Worm (Caenorhabditis elegans): ENCODE data around the gene vit-4.

Gene vit-4

DNA sequence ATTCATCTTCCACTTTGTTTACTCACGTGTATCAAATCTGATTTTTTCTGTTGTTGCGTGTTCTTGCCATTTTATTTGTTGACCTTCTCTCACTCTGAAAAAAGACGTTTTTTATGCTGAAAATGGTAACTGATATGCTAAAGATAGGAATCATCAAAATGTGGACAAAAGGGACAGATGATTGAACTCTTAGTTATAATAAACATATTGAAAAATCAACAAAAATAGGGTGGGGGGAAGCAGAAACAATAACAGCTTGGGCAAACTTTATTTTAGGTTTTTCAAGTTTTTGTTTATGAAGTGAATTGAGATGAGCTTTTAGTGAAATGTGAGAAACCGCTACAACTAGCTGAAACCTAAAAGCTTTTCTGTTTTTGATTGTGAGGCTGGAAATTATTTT, 30.8 kb downstream of the vit-4 start, which contains the start of gene F56B6.6:
F56B6.6 (minus strand) TSS at position 101 of the 400 bp plus-strand sequence.
- TF ChIP-seq hmg-11 (tag; optimal IDR thresholded peaks at IDR 0.05) (no peak), nhr-237 (tag; optimal IDR thresholded peaks at IDR 0.05) (no peak), lsy-12 (tag; optimal IDR thresholded peaks at IDR 0.05) (no peak), snpc-4 (tag; optimal IDR thresholded peaks at IDR 0.05) (no peak), fos-1 (tag; optimal IDR thresholded peaks at IDR 0.05) (no peak), ZK546.5 (tag; optimal IDR thresholded peaks at IDR 0.05) (no peak), ceh-82 (tag; optimal IDR thresholded peaks at IDR 0.05) (no peak), tbx-2 (tag; optimal IDR thresholded peaks at IDR 0.05) (no peak), unc-39 (tag; optimal IDR thresholded peaks at IDR 0.05) (no peak), nhr-76 (tag; optimal IDR thresholded peaks at IDR 0.05) (no peak), ztf-11 (tag; optimal IDR thresholded peaks at IDR 0.05) (no peak), R02D3.7 (tag; optimal IDR thresholded peaks at IDR 0.05) (no peak), ama-1 (optimal IDR thresholded peaks at IDR 0.05) (no peak), fkh-10 (GFP tag; optimal IDR thresholded peaks at IDR 0.05) (no peak), nhr-11 (tag; optimal IDR thresholded peaks at IDR 0.05) (no peak)

DNA sequence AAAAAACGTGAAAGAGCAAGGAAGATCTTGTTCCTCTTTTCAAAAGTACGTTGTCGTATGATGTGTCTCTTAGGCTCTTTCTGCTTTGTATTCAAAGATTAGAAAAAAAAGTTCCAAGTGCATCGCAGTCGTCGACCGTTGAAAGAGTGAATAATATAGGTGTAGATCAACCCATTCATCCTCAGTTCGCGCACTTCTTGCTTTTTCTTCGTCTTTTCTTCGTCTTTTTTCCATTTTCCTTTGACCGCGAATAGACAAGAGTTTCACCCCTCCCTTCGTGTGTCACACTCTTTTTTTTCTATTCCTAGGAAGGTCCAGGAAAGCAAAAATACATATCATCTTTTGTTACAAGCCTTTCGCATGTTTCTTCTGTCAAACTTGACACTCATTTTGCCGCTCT, 37.1 kb downstream of the vit-4 start:
- TF ChIP-seq mml-1 (tag; optimal IDR thresholded peaks at IDR 0.05) (no peak), nhr-23 (tag; optimal IDR thresholded peaks at IDR 0.05) (no peak), lin-39 (tag; optimal IDR thresholded peaks at IDR 0.05) (no peak), ceh-82 (tag; optimal IDR thresholded peaks at IDR 0.05) (no peak), sea-2 (GFP tag; optimal IDR thresholded peaks at IDR 0.05) (no peak), egl-27 (tag; optimal IDR thresholded peaks at IDR 0.05) (no peak)

DNA sequence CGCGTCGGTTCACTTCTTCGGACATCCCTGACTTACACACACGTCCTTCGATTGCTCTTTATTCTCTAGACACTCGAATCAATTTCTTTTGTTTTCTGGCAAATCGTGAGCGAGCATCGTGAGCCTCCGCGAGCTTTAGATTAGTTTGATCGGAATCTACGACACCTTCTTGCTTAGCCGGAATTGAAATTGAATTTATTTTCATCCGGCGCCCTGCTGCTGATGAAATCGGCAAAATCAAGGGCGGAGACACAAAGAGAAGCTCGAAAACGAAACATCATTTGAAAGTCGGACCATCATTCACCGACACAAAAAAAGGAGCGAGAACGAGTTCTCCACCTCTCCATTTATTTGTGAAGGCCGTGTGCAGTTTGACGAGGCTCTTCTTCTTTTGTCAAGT, 45.3 kb downstream of the vit-4 start, which contains the start of gene npr-16:
npr-16 (plus strand) TSS at position 301 of the 400 bp plus-strand sequence.
- TF ChIP-seq fkh-10 (GFP tag; optimal IDR thresholded peaks at IDR 0.05) = peak; percentile 55
- TF ChIP-seq ztf-11 (tag; optimal IDR thresholded peaks at IDR 0.05) = no peak
- TF ChIP-seq ztf-4 (tag; optimal IDR thresholded peaks at IDR 0.05) = no peak

DNA sequence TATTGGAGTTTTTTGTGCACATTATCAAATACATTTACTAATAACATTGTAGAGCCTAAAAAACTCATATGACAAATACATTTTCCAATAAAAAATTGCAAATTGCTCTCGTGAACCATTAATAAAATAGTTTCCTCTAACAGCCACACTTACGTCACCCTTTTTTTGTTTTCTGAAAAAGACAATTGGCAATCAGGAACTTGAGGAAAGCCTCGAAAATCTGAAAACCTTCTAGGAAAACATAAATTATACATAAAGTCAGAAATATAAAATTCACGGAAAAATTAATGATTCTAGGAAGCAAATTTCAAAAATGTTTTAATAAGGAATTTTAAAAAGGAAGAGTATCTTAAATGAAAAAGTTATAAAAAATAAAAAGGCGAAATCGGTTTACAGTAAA, 46.6 kb downstream of the vit-4 start:
- TF ChIP-seq nfya-1 (tag; optimal IDR thresholded peaks at IDR 0.05; ENCODE audit: insufficient read depth) (no peak), nhr-12 (tag; optimal IDR thresholded peaks at IDR 0.05) (no peak), pqm-1 (tag; optimal IDR thresholded peaks at IDR 0.05) (no peak), aly-2 (tag; optimal IDR thresholded peaks at IDR 0.05) (no peak), elt-1 (tag; optimal IDR thresholded peaks at IDR 0.05) (no peak), elt-3 (tag; optimal IDR thresholded peaks at IDR 0.05) (no peak), nhr-76 (tag; optimal IDR thresholded peaks at IDR 0.05) (no peak), elt-2 (tag; optimal IDR thresholded peaks at IDR 0.05) (no peak), nhr-237 (tag; optimal IDR thresholded peaks at IDR 0.05) (no peak), zag-1 (tag; optimal IDR thresholded peaks at IDR 0.05) (no peak), tbx-2 (tag; optimal IDR thresholded peaks at IDR 0.05) (no peak), nhr-43 (tag; optimal IDR thresholded peaks at IDR 0.05; ENCODE audit: poor library complexity, severe bottlenecking) (no peak), lsy-12 (tag; optimal IDR thresholded peaks at IDR 0.05) (no peak)

DNA sequence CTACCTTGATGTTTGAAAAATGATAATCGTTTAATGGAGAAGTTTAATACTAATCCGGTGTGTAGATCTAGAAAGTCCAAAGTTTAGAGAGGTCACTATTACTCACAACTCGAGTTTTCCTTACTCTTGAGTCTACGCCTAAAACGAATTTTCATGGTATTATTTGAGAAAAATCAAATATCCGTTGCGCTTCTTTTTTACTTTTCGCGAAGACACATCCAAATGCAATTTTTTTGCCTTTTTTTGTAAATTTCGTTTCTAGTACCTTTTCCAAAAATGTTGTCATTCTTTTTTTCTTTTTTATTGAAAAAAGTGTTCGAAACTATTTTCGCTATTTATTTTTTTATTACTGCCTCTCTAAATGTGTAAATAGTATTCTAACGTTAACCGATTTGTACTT, 50.0 kb downstream of the vit-4 start:
- TF ChIP-seq ztf-11 (tag; optimal IDR thresholded peaks at IDR 0.05) = no peak
- TF ChIP-seq egl-27 (tag; optimal IDR thresholded peaks at IDR 0.05) = no peak
- TF ChIP-seq mml-1 (tag; optimal IDR thresholded peaks at IDR 0.05) = no peak
- TF ChIP-seq snpc-4 (tag; optimal IDR thresholded peaks at IDR 0.05) = no peak
- TF ChIP-seq tbx-2 (tag; optimal IDR thresholded peaks at IDR 0.05) = no peak
- TF ChIP-seq fkh-10 (GFP tag; optimal IDR thresholded peaks at IDR 0.05) = peak; percentile 81
- TF ChIP-seq egl-5 (tag; optimal IDR thresholded peaks at IDR 0.05) = no peak
- no peak for TF ChIP-seq fos-1 (tag; optimal IDR thresholded peaks at IDR 0.05)

DNA sequence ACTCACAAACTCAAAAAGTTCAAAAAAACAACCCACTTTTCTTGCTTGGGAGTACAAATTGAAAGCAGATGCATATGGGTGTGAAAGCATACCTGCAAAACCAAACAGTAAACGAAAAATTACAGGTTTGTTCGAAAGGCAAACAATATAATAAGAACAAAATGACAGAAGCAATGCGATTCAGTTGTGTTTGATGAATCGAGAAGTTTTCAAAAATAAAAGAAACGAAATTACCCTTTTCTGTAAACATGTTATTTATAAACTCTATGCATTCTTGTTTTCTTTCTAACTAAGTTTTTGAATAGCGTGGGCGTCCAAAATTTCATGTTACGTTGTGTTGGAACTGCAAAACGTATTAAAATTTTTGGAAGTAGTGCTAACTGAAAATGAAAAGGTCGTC, 54.9 kb downstream of the vit-4 start, which contains the start of gene sox-4:
sox-4 (minus strand) TSS at position 101 of the 400 bp plus-strand sequence.
- TF ChIP-seq ztf-11 (tag; optimal IDR thresholded peaks at IDR 0.05) (no peak), sea-2 (GFP tag; optimal IDR thresholded peaks at IDR 0.05) (no peak), nhr-76 (tag; optimal IDR thresholded peaks at IDR 0.05) (no peak), pqm-1 (tag; optimal IDR thresholded peaks at IDR 0.05) (no peak), nhr-67 (tag; optimal IDR thresholded peaks at IDR 0.05) (no peak), nhr-77 (tag; optimal IDR thresholded peaks at IDR 0.05) (no peak), nfya-1 (tag; optimal IDR thresholded peaks at IDR 0.05; ENCODE audit: insufficient read depth) (no peak), daf-12 (tag; optimal IDR thresholded peaks at IDR 0.05) (no peak), ceh-28 (tag; optimal IDR thresholded peaks at IDR 0.05) (no peak), nhr-23 (tag; optimal IDR thresholded peaks at IDR 0.05) (no peak), ztf-4 (tag; optimal IDR thresholded peaks at IDR 0.05) (no peak), mml-1 (tag; optimal IDR thresholded peaks at IDR 0.05) (no peak), nhr-237 (tag; optimal IDR thresholded peaks at IDR 0.05) (no peak), skn-1 (tag; optimal IDR thresholded peaks at IDR 0.05) (no peak), eor-1 (tag; optimal IDR thresholded peaks at IDR 0.05) (no peak), pha-4 (tag; optimal IDR thresholded peaks at IDR 0.05) (no peak), zag-1 (tag; optimal IDR thresholded peaks at IDR 0.05) (no peak), ceh-82 (tag; optimal IDR thresholded peaks at IDR 0.05) (no peak), tbx-2 (tag; optimal IDR thresholded peaks at IDR 0.05) (no peak)

Data from whole organism, L3 larva.